Worm (Caenorhabditis elegans): ENCODE data around the gene Y39G8B.5.

Gene Y39G8B.5

DNA sequence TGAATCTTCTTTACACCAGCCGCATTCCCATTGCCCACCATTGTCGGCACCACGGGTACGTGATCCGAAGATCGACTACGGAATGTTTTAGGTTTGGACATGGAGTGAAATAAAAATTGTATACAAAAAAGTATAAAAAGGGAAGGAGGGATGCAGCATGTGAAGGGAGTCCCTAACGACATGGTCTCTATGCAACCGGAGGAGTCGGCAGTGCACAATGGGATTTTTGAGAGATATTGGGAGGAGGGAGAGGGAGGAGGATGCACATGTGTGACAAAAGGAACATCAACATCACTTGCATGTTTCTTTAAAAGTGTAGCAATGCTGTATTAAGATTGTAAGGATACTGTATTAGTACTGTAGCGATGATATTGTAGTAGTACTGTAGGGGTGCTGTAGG, 52.1 kb downstream of the Y39G8B.5 start, which contains the start of gene W07G1.1:
W07G1.1 (minus strand) TSS at position 101 of the 400 bp plus-strand sequence.
- TF ChIP-seq unc-62 (GFP tag; optimal IDR thresholded peaks at IDR 0.05) = no peak

ce11 chrII:13938290-13938689, 53.4 kb downstream of the Y39G8B.5 start:
- no peak for TF ChIP-seq unc-62 (GFP tag; optimal IDR thresholded peaks at IDR 0.05)
